Worm (Caenorhabditis elegans) whole organism, young adult: ENCODE data around the gene pmk-3.

Experiments
- F10E7.11 ChIP-seq: sonication (generic microtip); optimal IDR thresholded peaks from 2 replicates; lab custom pipeline; 2017; ENCODE audit warnings: mild to moderate bottlenecking, missing genetic modification characterization, moderate library complexity, missing compliant biosample characterization
- F37B4.10 ChIP-seq: fragments of 200-800 bp; sonication (Bioruptor generic); IDR thresholded peaks from 2 replicates; pipeline ENCODE4 v1.3.6; 2022; ENCODE audit warnings: missing genetic modification characterization, missing compliant biosample characterization
- F39B2.1 ChIP-seq: fragments of 200-800 bp; sonication (Bioruptor generic); IDR thresholded peaks from 2 replicates; pipeline ENCODE4 v1.3.6; 2022; ENCODE audit warnings: missing genetic modification reagents, missing genetic modification characterization, missing compliant biosample characterization
- F57C9.4 ChIP-seq: sonication (generic microtip); optimal IDR thresholded peaks from 2 replicates; lab custom pipeline; 2017; ENCODE audit warnings: mild to moderate bottlenecking, missing genetic modification characterization, missing compliant biosample characterization
- K11D2.4 ChIP-seq: fragments of 200-800 bp; sonication (Bioruptor generic); IDR thresholded peaks from 2 replicates; pipeline ENCODE4 v1.3.6; 2022; ENCODE audit warnings: missing genetic modification reagents, missing genetic modification characterization, missing compliant biosample characterization
- Y53G8AR.9 ChIP-seq: fragments of 200-800 bp; sonication (Bioruptor generic); conservative IDR thresholded peaks from 2 replicates; pipeline ENCODE4 v1.3.6; 2022; ENCODE audit warnings: missing genetic modification reagents, missing genetic modification characterization, missing compliant biosample characterization
- Y56A3A.18 ChIP-seq: fragments of 200-800 bp; sonication (Bioruptor generic); IDR thresholded peaks from 2 replicates; pipeline ENCODE4 v1.3.6; 2022; ENCODE audit warnings: missing genetic modification reagents, missing genetic modification characterization, missing compliant biosample characterization
- athp-1 ChIP-seq: sonication (generic microtip); optimal IDR thresholded peaks from 2 replicates; lab custom pipeline; 2017; ENCODE audit warnings: mild to moderate bottlenecking, missing genetic modification characterization, missing compliant biosample characterization
- attf-3 ChIP-seq: fragments of 200-800 bp; sonication (Bioruptor generic); conservative IDR thresholded peaks from 2 replicates; pipeline ENCODE4 v1.3.6; 2022; ENCODE audit warnings: missing genetic modification reagents, missing genetic modification characterization, missing compliant biosample characterization
- bed-2 ChIP-seq: fragments of 200-800 bp; sonication (Bioruptor generic); IDR thresholded peaks from 2 replicates; pipeline ENCODE4 v1.3.6; 2022; ENCODE audit warnings: missing genetic modification reagents, missing genetic modification characterization, missing compliant biosample characterization
- ccch-3 ChIP-seq: fragments of 200-800 bp; sonication (Bioruptor generic); optimal IDR thresholded peaks from 2 replicates; lab custom pipeline; 2018; ENCODE audit warnings: mild to moderate bottlenecking, missing genetic modification characterization, missing compliant biosample characterization
- ceh-100 ChIP-seq: fragments of 200-800 bp; sonication (Bioruptor generic); IDR thresholded peaks from 2 replicates; pipeline ENCODE4 v1.3.6; 2022; ENCODE audit warnings: missing genetic modification reagents, missing genetic modification characterization, missing compliant biosample characterization
- ceh-40 ChIP-seq: fragments of 200-800 bp; sonication (Bioruptor generic); IDR thresholded peaks from 2 replicates; pipeline ENCODE4 v1.3.6; 2022; ENCODE audit warnings: missing genetic modification characterization, missing compliant biosample characterization
- ceh-91 ChIP-seq: fragments of 200-800 bp; sonication (Bioruptor generic); IDR thresholded peaks from 2 replicates; pipeline ENCODE4 v1.3.6; 2022; ENCODE audit warnings: missing genetic modification reagents, missing genetic modification characterization, missing compliant biosample characterization
- dpff-1 ChIP-seq: sonication (generic microtip); optimal IDR thresholded peaks from 2 replicates; lab custom pipeline; 2017; ENCODE audit warnings: mild to moderate bottlenecking, missing genetic modification characterization, missing compliant biosample characterization
- egl-18 ChIP-seq: fragments of 200-800 bp; sonication (Bioruptor generic); IDR thresholded peaks from 2 replicates; pipeline ENCODE4 v1.3.6; 2022; ENCODE audit warnings: missing genetic modification reagents, missing genetic modification characterization, missing compliant biosample characterization
- egrh-3 ChIP-seq: fragments of 200-800 bp; sonication (Bioruptor generic); IDR thresholded peaks from 2 replicates; pipeline ENCODE4 v1.3.6; 2022; ENCODE audit warnings: missing genetic modification reagents, missing genetic modification characterization, missing compliant biosample characterization
- ekl-4 ChIP-seq: fragments of 200-800 bp; sonication (Bioruptor generic); IDR thresholded peaks from 2 replicates; pipeline ENCODE4 v1.3.6; 2022; ENCODE audit warnings: missing genetic modification reagents, missing genetic modification characterization, missing compliant biosample characterization
- gei-17 ChIP-seq: fragments of 200-800 bp; sonication (Bioruptor generic); optimal IDR thresholded peaks from 2 replicates; lab custom pipeline; 2018; ENCODE audit warnings: mild to moderate bottlenecking, missing genetic modification characterization, missing compliant biosample characterization
- hlh-12 ChIP-seq: sonication (generic microtip); optimal IDR thresholded peaks from 2 replicates; lab custom pipeline; 2016; ENCODE audit warnings: missing genetic modification characterization, missing compliant biosample characterization
- hlh-26 ChIP-seq: fragments of 200-800 bp; sonication (Bioruptor generic); conservative IDR thresholded peaks from 2 replicates; pipeline ENCODE4 v1.3.6; 2022; ENCODE audit warnings: missing genetic modification reagents, missing genetic modification characterization, missing compliant biosample characterization
- hsf-1 ChIP-seq: fragments of 200-800 bp; sonication (Bioruptor generic); IDR thresholded peaks from 2 replicates; pipeline ENCODE4 v1.3.6; 2022; ENCODE audit warnings: missing genetic modification reagents, missing genetic modification characterization, missing compliant biosample characterization
- lag-1 ChIP-seq: fragments of 200-800 bp; sonication (Bioruptor generic); IDR thresholded peaks from 2 replicates; pipeline ENCODE4 v1.3.6; 2022; ENCODE audit warnings: missing genetic modification reagents, missing genetic modification characterization, missing compliant biosample characterization
- let-526 ChIP-seq: fragments of 200-800 bp; sonication (Bioruptor generic); IDR thresholded peaks from 2 replicates; pipeline ENCODE4 v1.3.6; 2022; ENCODE audit warnings: missing genetic modification reagents, missing genetic modification characterization, missing compliant biosample characterization
- let-607 ChIP-seq, 2 experiments: fragments of 200-800 bp in 1 of 2; sonication (Bioruptor generic) in 1 of 2; sonication (generic microtip) in 1 of 2; optimal IDR thresholded peaks; 2 replicates each; lab custom pipeline; 2016 to 2018; ENCODE audit warnings: mild to moderate bottlenecking in 2 of 2, missing compliant biosample characterization in 2 of 2, missing genetic modification characterization in 2 of 2, moderate library complexity in 2 of 2, missing genotype in 1 of 2
- lin-40 ChIP-seq: sonication (generic microtip); optimal IDR thresholded peaks from 2 replicates; lab custom pipeline; 2016; ENCODE audit warnings: missing genetic modification characterization, mild to moderate bottlenecking, missing compliant biosample characterization, missing genotype, missing genetic modification reagents
- madf-10 ChIP-seq: sonication (generic microtip); optimal IDR thresholded peaks from 2 replicates; lab custom pipeline; 2016; ENCODE audit warnings: mild to moderate bottlenecking, missing genetic modification characterization, missing compliant biosample characterization
- madf-3 ChIP-seq: fragments of 200-800 bp; sonication (Bioruptor generic); IDR thresholded peaks from 2 replicates; pipeline ENCODE4 v1.3.6; 2022; ENCODE audit warnings: missing genetic modification reagents, missing genetic modification characterization, missing compliant biosample characterization
- madf-6 ChIP-seq: fragments of 200-800 bp; sonication (Bioruptor generic); IDR thresholded peaks from 2 replicates; pipeline ENCODE4 v1.3.6; 2022; ENCODE audit warnings: missing genetic modification reagents, missing genetic modification characterization, missing compliant biosample characterization
- nfya-1 ChIP-seq: sonication (generic microtip); optimal IDR thresholded peaks from 2 replicates; lab custom pipeline; 2017; ENCODE audit warnings: antibody characterized with exemption, missing compliant biosample characterization, missing genetic modification characterization, borderline replicate concordance; ENCODE audit not compliant: insufficient read depth
- nfya-2 ChIP-seq: fragments of 200-800 bp; sonication (Bioruptor generic); IDR thresholded peaks from 2 replicates; pipeline ENCODE4 v1.3.6; 2022; ENCODE audit warnings: missing genetic modification reagents, missing genetic modification characterization, missing compliant biosample characterization
- nfyb-1 ChIP-seq: fragments of 200-800 bp; sonication (Bioruptor generic); IDR thresholded peaks from 2 replicates; pipeline ENCODE4 v1.3.6; 2022; ENCODE audit warnings: missing genetic modification reagents, missing genetic modification characterization, missing compliant biosample characterization
- nhr-80 ChIP-seq: sonication (generic microtip); optimal IDR thresholded peaks from 2 replicates; lab custom pipeline; 2016; ENCODE audit warnings: missing genetic modification characterization, missing compliant biosample characterization
- rec-8 ChIP-seq, 2 experiments: sonication (generic microtip); optimal IDR thresholded peaks; 2 replicates each; lab custom pipeline; 2016; ENCODE audit warnings: mild to moderate bottlenecking in 2 of 2, missing genetic modification characterization in 2 of 2, missing genetic modification reagents in 2 of 2, missing genotype in 2 of 2, missing biosample characterization in 1 of 2, missing compliant biosample characterization in 1 of 2, moderate library complexity in 1 of 2
- rpc-1 ChIP-seq, 2 experiments: fragments of 150-350 bp in 1 of 2; sonication (generic microtip) in 1 of 2; optimal IDR thresholded peaks; 2 replicates each; lab custom pipeline; 2014 to 2018; ENCODE audit warnings: missing biosample characterization in 1 of 2, missing genetic modification characterization in 1 of 2, missing genetic modification reagents in 1 of 2, missing genotype in 1 of 2
- sdz-38 ChIP-seq: sonication (generic microtip); optimal IDR thresholded peaks from 2 replicates; lab custom pipeline; 2016; ENCODE audit warnings: missing genotype, missing genetic modification characterization, missing compliant biosample characterization
- sea-2 ChIP-seq: fragments of 200-800 bp; sonication (Bioruptor generic); IDR thresholded peaks from 2 replicates; pipeline ENCODE4 v1.3.6; 2022; ENCODE audit warnings: missing genetic modification characterization, missing compliant biosample characterization
- snpc-3.4 ChIP-seq: sonication (generic microtip); optimal IDR thresholded peaks from 2 replicates; lab custom pipeline; 2017; ENCODE audit warnings: missing genetic modification characterization, mild to moderate bottlenecking, missing compliant biosample characterization, antibody characterized with exemption, moderate library complexity, missing genotype, missing genetic modification reagents
- somi-1 ChIP-seq: fragments of 200-800 bp; sonication (Bioruptor generic); optimal IDR thresholded peaks from 2 replicates; lab custom pipeline; 2018; ENCODE audit warnings: mild to moderate bottlenecking, missing genetic modification characterization, missing compliant biosample characterization
- sptf-2 ChIP-seq: fragments of 200-800 bp; sonication (Bioruptor generic); optimal IDR thresholded peaks from 2 replicates; lab custom pipeline; 2018; ENCODE audit warnings: mild to moderate bottlenecking, missing genetic modification characterization, missing compliant biosample characterization
- tbp1 ChIP-seq: fragments of 200-800 bp; sonication (Bioruptor generic); optimal IDR thresholded peaks from 2 replicates; lab custom pipeline; 2018; ENCODE audit warnings: mild to moderate bottlenecking, missing genetic modification characterization, missing compliant biosample characterization
- tlf-1 ChIP-seq: fragments of 200-800 bp; sonication (Bioruptor generic); optimal IDR thresholded peaks from 2 replicates; lab custom pipeline; 2018; ENCODE audit warnings: mild to moderate bottlenecking, missing genetic modification characterization, missing compliant biosample characterization
- unc-130 ChIP-seq: sonication (generic microtip); optimal IDR thresholded peaks from 2 replicates; lab custom pipeline; 2016; ENCODE audit warnings: missing genetic modification reagents, missing genetic modification characterization, missing compliant biosample characterization
- unc-62 ChIP-seq: fragments of 150-350 bp; optimal IDR thresholded peaks from 2 replicates; lab custom pipeline; 2014; ENCODE audit warnings: missing biosample characterization, missing genetic modification reagents, missing genetic modification characterization
- xnd-1 ChIP-seq: sonication (generic microtip); optimal IDR thresholded peaks from 2 replicates; lab custom pipeline; 2016; ENCODE audit warnings: missing genotype, missing genetic modification reagents, missing genetic modification characterization, missing compliant biosample characterization
- zfh-2 ChIP-seq: fragments of 200-800 bp; sonication (Bioruptor generic); conservative IDR thresholded peaks from 2 replicates; pipeline ENCODE4 v1.3.6; 2022; ENCODE audit warnings: missing genetic modification reagents, missing genetic modification characterization, missing compliant biosample characterization
- ztf-18 ChIP-seq: sonication (generic microtip); optimal IDR thresholded peaks from 2 replicates; lab custom pipeline; 2016; ENCODE audit warnings: missing genotype, mild to moderate bottlenecking, missing genetic modification characterization, missing compliant biosample characterization
- ztf-22 ChIP-seq: fragments of 200-800 bp; sonication (Bioruptor generic); optimal IDR thresholded peaks from 2 replicates; lab custom pipeline; 2018; ENCODE audit warnings: mild to moderate bottlenecking, missing genetic modification characterization, moderate library complexity, missing compliant biosample characterization
- ztf-6 ChIP-seq: fragments of 200-800 bp; sonication (Bioruptor generic); IDR thresholded peaks from 2 replicates; pipeline ENCODE4 v1.3.6; 2022; ENCODE audit warnings: missing genetic modification reagents, missing genetic modification characterization, missing compliant biosample characterization

The pmk-3 gene

DNA sequence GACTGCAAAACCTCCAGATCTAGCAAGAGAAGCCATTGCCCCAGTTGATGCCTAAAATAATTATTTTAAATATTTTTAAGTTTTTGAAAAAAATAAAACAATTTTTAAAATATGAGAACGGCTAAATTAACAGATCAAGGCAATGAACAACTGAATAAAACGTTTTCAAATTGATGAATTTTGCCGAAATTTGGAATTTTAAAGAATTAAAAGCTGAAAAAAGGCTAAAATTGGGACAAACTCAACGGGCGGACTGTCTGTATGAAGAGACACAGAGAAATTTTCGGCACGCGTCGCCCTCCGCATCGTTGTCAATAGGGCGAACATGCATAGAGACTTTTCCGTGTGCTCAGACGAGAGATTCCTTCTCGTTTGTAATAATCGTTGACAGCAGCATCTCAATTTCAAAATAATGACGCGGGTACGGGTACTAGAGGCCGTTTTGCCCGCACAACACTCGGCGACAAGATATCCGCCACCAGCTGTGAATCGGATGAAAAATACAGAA is 3.0 kb upstream of the pmk-3 start, which contains the start of the genes isp-1 and islo-1 (continued):
- TF ChIP-seq nfya-1 = no peak
- no peak for TF ChIP-seq hlh-26
- no peak for TF ChIP-seq Y53G8AR.9 (GFP tag; lab: Robert Waterston, UW)
- TF ChIP-seq xnd-1 (tag; lab: Kevin White, UChicago) = no peak
- TF ChIP-seq let-607 (tag; optimal IDR thresholded peaks at IDR 0.05; lab: Kevin White, UChicago) = no peak
- TF ChIP-seq egl-18 (GFP tag; lab: Robert Waterston, UW) = no peak
- TF ChIP-seq madf-10 (tag; lab: Kevin White, UChicago) = no peak
- no peak for TF ChIP-seq nfya-2 (GFP tag; lab: Robert Waterston, UW)
- TF ChIP-seq nfyb-1 = no peak
- no peak for TF ChIP-seq attf-3 (GFP tag; lab: Robert Waterston, UW)
- no peak for TF ChIP-seq ztf-22 (GFP tag; lab: Kevin White, UChicago)
- TF ChIP-seq madf-3 (GFP tag; lab: Robert Waterston, UW) = peak; percentile 92
- TF ChIP-seq let-526 (GFP tag; lab: Robert Waterston, UW) = no peak
- TF ChIP-seq ekl-4 (GFP tag; lab: Robert Waterston, UW) = no peak
- no peak for TF ChIP-seq unc-62 (GFP tag; lab: Kevin White, UChicago)
- TF ChIP-seq rec-8 (tag; optimal IDR thresholded peaks at IDR 0.05; lab: Kevin White, UChicago) = no peak
- no peak for TF ChIP-seq ceh-100
- TF ChIP-seq lag-1 = no peak
- TF ChIP-seq somi-1 (GFP tag; lab: Kevin White, UChicago) = no peak
- no peak for TF ChIP-seq F10E7.11 (tag; lab: Kevin White, UChicago)
- no peak for TF ChIP-seq F37B4.10 (GFP tag; lab: Robert Waterston, UW)
- TF ChIP-seq dpff-1 = no peak
- TF ChIP-seq tlf-1 = no peak
- TF ChIP-seq ccch-3 (GFP tag; lab: Kevin White, UChicago) = no peak
- no peak for TF ChIP-seq egrh-3 (GFP tag; lab: Robert Waterston, UW)
- no peak for TF ChIP-seq sdz-38 (tag; lab: Kevin White, UChicago)
- TF ChIP-seq sptf-2 (GFP tag; lab: Kevin White, UChicago) = no peak
- 0 out of 2 replicates have a peak, but pooled peaks have one; percentile 19 for TF ChIP-seq madf-6
- no peak for TF ChIP-seq F39B2.1 (GFP tag; lab: Robert Waterston, UW)
- TF ChIP-seq gei-17 (GFP tag; lab: Kevin White, UChicago) = no peak
- TF ChIP-seq snpc-3.4 (tag; lab: Kevin White, UChicago) = no peak
- no peak for TF ChIP-seq rpc-1 (optimal IDR thresholded peaks at IDR 0.05; lab: Kevin White, UChicago)
- no peak for TF ChIP-seq rpc-1 (tag; optimal IDR thresholded peaks at IDR 0.05; lab: Kevin White, UChicago)
- no peak for TF ChIP-seq hsf-1 (GFP tag; lab: Robert Waterston, UW)
- no peak for TF ChIP-seq ztf-18
- TF ChIP-seq ceh-91 (GFP tag; lab: Robert Waterston, UW) = 0 out of 2 replicates have a peak, but pooled peaks have one; percentile 19
- TF ChIP-seq F57C9.4 = no peak
- TF ChIP-seq tbp1 = no peak
- TF ChIP-seq sea-2 (GFP tag; lab: Robert Waterston, UW) = no peak
- TF ChIP-seq ztf-6 = no peak
- no peak for TF ChIP-seq unc-130 (GFP tag; lab: Kevin White, UChicago)
- TF ChIP-seq bed-2 (GFP tag; lab: Robert Waterston, UW) = no peak
- TF ChIP-seq athp-1 (tag; lab: Kevin White, UChicago) = no peak
- TF ChIP-seq hlh-12 (tag; lab: Kevin White, UChicago) = no peak
- TF ChIP-seq K11D2.4 (GFP tag; lab: Robert Waterston, UW) = no peak
- TF ChIP-seq zfh-2 (GFP tag; lab: Robert Waterston, UW) = no peak
- TF ChIP-seq Y56A3A.18 (GFP tag; lab: Robert Waterston, UW) = no peak
- TF ChIP-seq lin-40 (tag; lab: Kevin White, UChicago) = no peak
- TF ChIP-seq ceh-40 = no peak
- TF ChIP-seq nhr-80 (tag; lab: Kevin White, UChicago) = peak; percentile 57
